Worm (Caenorhabditis elegans) whole organism, late embryonic: ENCODE measurements around the gene cutl-9.

Experiments
- C08G9.2 ChIP-seq: sonication (generic microtip); optimal IDR thresholded peaks from 2 replicates; lab custom pipeline; 2016; ENCODE audit warnings: mild to moderate bottlenecking, missing genetic modification characterization, moderate library complexity, missing compliant biosample characterization
- F13H6.1 ChIP-seq: sonication (generic microtip); optimal IDR thresholded peaks from 2 replicates; lab custom pipeline; 2016; ENCODE audit warnings: missing genetic modification characterization, missing compliant biosample characterization
- K02D7.2 ChIP-seq: sonication (generic microtip); optimal IDR thresholded peaks from 2 replicates; lab custom pipeline; 2017; ENCODE audit warnings: mild to moderate bottlenecking, missing genetic modification characterization, missing compliant biosample characterization
- K09A11.1 ChIP-seq: sonication (generic microtip); optimal IDR thresholded peaks from 2 replicates; lab custom pipeline; 2017; ENCODE audit warnings: antibody characterized with exemption, mild to moderate bottlenecking, missing genetic modification characterization, missing compliant biosample characterization; ENCODE audit not compliant: insufficient read depth
- ama-1 ChIP-seq: fragments of 150-350 bp; optimal IDR thresholded peaks from 2 replicates; lab custom pipeline; 2014
- ceh-14 ChIP-seq: sonication (generic microtip); optimal IDR thresholded peaks from 2 replicates; lab custom pipeline; 2016; ENCODE audit warnings: missing genotype, missing genetic modification characterization, missing compliant biosample characterization
- ceh-2 ChIP-seq: sonication (generic microtip); optimal IDR thresholded peaks from 2 replicates; lab custom pipeline; 2016; ENCODE audit warnings: missing genotype, missing genetic modification characterization, missing compliant biosample characterization
- ceh-22 ChIP-seq: sonication (generic microtip); optimal IDR thresholded peaks from 2 replicates; lab custom pipeline; 2017; ENCODE audit warnings: missing biosample characterization, missing genetic modification characterization
- ceh-24 ChIP-seq: sonication (generic microtip); optimal IDR thresholded peaks from 2 replicates; lab custom pipeline; 2016; ENCODE audit warnings: mild to moderate bottlenecking, missing genetic modification characterization, missing compliant biosample characterization
- ceh-30 ChIP-seq: fragments of 150-350 bp; optimal IDR thresholded peaks from 2 replicates; lab custom pipeline; 2014; ENCODE audit warnings: missing biosample characterization, missing genetic modification characterization
- ceh-45 ChIP-seq: fragments of 200-800 bp; sonication (Bioruptor generic); IDR thresholded peaks from 2 replicates; pipeline ENCODE4 v1.3.6; 2022; ENCODE audit warnings: missing genetic modification reagents, missing genetic modification characterization, missing compliant biosample characterization
- ceh-48 ChIP-seq: sonication (generic microtip); optimal IDR thresholded peaks from 2 replicates; lab custom pipeline; 2016; ENCODE audit warnings: missing genetic modification characterization, inconsistent platforms, missing compliant biosample characterization
- ceh-9 ChIP-seq: sonication (generic microtip); optimal IDR thresholded peaks from 2 replicates; lab custom pipeline; 2016; ENCODE audit warnings: mild to moderate bottlenecking, missing genetic modification characterization, inconsistent platforms, missing compliant biosample characterization
- che-1 ChIP-seq: sonication (generic microtip); optimal IDR thresholded peaks from 2 replicates; lab custom pipeline; 2016; ENCODE audit warnings: mild to moderate bottlenecking, missing genetic modification characterization, missing compliant biosample characterization
- dmd-4 ChIP-seq: sonication (generic microtip); optimal IDR thresholded peaks from 2 replicates; lab custom pipeline; 2016; ENCODE audit warnings: borderline replicate concordance, missing genetic modification characterization, missing compliant biosample characterization
- elt-2 ChIP-seq: sonication (generic microtip); optimal IDR thresholded peaks from 2 replicates; lab custom pipeline; 2016; ENCODE audit warnings: missing genetic modification reagents, missing genetic modification characterization, missing compliant biosample characterization
- ets-4 ChIP-seq: sonication (generic microtip); optimal IDR thresholded peaks from 2 replicates; lab custom pipeline; 2016; ENCODE audit warnings: missing genetic modification characterization, missing compliant biosample characterization
- eyg-1 ChIP-seq: sonication (generic microtip); optimal IDR thresholded peaks from 2 replicates; lab custom pipeline; 2016; ENCODE audit warnings: missing genotype, missing genetic modification characterization, missing compliant biosample characterization
- fax-1 ChIP-seq: sonication (generic microtip); optimal IDR thresholded peaks from 2 replicates; lab custom pipeline; 2016; ENCODE audit warnings: missing genotype, missing genetic modification characterization, missing compliant biosample characterization
- gmeb-2 ChIP-seq: sonication (generic microtip); optimal IDR thresholded peaks from 2 replicates; lab custom pipeline; 2016; ENCODE audit warnings: missing genetic modification characterization, inconsistent platforms, missing compliant biosample characterization
- hlh-15 ChIP-seq: sonication (generic microtip); optimal IDR thresholded peaks from 2 replicates; lab custom pipeline; 2016; ENCODE audit warnings: missing genetic modification characterization, missing compliant biosample characterization
- hlh-30 ChIP-seq: sonication (generic microtip); optimal IDR thresholded peaks from 2 replicates; lab custom pipeline; 2017; ENCODE audit warnings: antibody characterized with exemption, missing genetic modification characterization, missing compliant biosample characterization; ENCODE audit not compliant: insufficient read depth
- lim-6 ChIP-seq: sonication (generic microtip); optimal IDR thresholded peaks from 2 replicates; lab custom pipeline; 2016; ENCODE audit warnings: missing genetic modification characterization, missing compliant biosample characterization
- lin-11 ChIP-seq: fragments of 200-800 bp; sonication (Bioruptor generic); optimal IDR thresholded peaks from 2 replicates; lab custom pipeline; 2018; ENCODE audit warnings: mild to moderate bottlenecking, missing genetic modification characterization, missing compliant biosample characterization
- mec-3 ChIP-seq: sonication (generic microtip); optimal IDR thresholded peaks from 2 replicates; lab custom pipeline; 2016; ENCODE audit warnings: borderline replicate concordance, missing genetic modification characterization, missing compliant biosample characterization
- nfya-1 ChIP-seq: sonication (generic microtip); optimal IDR thresholded peaks from 2 replicates; lab custom pipeline; 2017; ENCODE audit warnings: missing genetic modification characterization, mild to moderate bottlenecking, missing compliant biosample characterization, antibody characterized with exemption, moderate library complexity
- nhr-11 ChIP-seq: fragments of 150-350 bp; optimal IDR thresholded peaks from 2 replicates; lab custom pipeline; 2014; ENCODE audit warnings: missing biosample characterization, missing genetic modification characterization
- pha-2 ChIP-seq: sonication (generic microtip); optimal IDR thresholded peaks from 2 replicates; lab custom pipeline; 2017; ENCODE audit warnings: mild to moderate bottlenecking, missing genetic modification characterization, missing compliant biosample characterization
- pros-1 ChIP-seq: fragments of 150-350 bp; optimal IDR thresholded peaks from 2 replicates; lab custom pipeline; 2014; ENCODE audit warnings: missing biosample characterization, missing genetic modification reagents, missing genetic modification characterization
- ref-2 ChIP-seq: sonication (generic microtip); optimal IDR thresholded peaks from 2 replicates; lab custom pipeline; 2016; ENCODE audit warnings: missing genetic modification characterization, missing compliant biosample characterization
- sdc-2 ChIP-seq: sonication (generic microtip); optimal IDR thresholded peaks from 2 replicates; lab custom pipeline; 2016; ENCODE audit warnings: missing genotype, missing genetic modification characterization, missing compliant biosample characterization
- syd-9 ChIP-seq: sonication (generic microtip); optimal IDR thresholded peaks from 2 replicates; lab custom pipeline; 2016; ENCODE audit warnings: mild to moderate bottlenecking, missing genetic modification characterization, moderate library complexity, missing compliant biosample characterization
- tbx-2 ChIP-seq: sonication (generic microtip); optimal IDR thresholded peaks from 2 replicates; lab custom pipeline; 2016; ENCODE audit warnings: missing genetic modification characterization, missing compliant biosample characterization
- unc-3 ChIP-seq, 2 experiments: fragments of 200-800 bp in 1 of 2; sonication (Bioruptor generic) in 1 of 2; sonication (generic microtip) in 1 of 2; conservative IDR thresholded peaks in 1 of 2; optimal IDR thresholded peaks in 1 of 2; 2 replicates each; pipeline versions ENCODE4 v1.3.6 to Lab custom; 2016 to 2022; ENCODE audit warnings: missing compliant biosample characterization in 2 of 2, missing genetic modification characterization in 2 of 2, missing genetic modification reagents in 1 of 2
- unc-86 ChIP-seq: sonication (generic microtip); optimal IDR thresholded peaks from 2 replicates; lab custom pipeline; 2016; ENCODE audit warnings: missing genetic modification characterization, missing compliant biosample characterization
- zip-5 ChIP-seq: sonication (generic microtip); optimal IDR thresholded peaks from 2 replicates; lab custom pipeline; 2016; ENCODE audit warnings: missing genetic modification characterization, missing compliant biosample characterization

The cutl-9 gene

ce11 chrII:10621965-10622364 is at the start of gene cutl-9:
Gene cutl-9 (plus strand): TSS chrII:10622265.
- TF ChIP-seq syd-9 (tag; lab: Kevin White, UChicago) (no peak), K09A11.1 (no peak), ceh-9 (tag; lab: Kevin White, UChicago) (no peak)

DNA sequence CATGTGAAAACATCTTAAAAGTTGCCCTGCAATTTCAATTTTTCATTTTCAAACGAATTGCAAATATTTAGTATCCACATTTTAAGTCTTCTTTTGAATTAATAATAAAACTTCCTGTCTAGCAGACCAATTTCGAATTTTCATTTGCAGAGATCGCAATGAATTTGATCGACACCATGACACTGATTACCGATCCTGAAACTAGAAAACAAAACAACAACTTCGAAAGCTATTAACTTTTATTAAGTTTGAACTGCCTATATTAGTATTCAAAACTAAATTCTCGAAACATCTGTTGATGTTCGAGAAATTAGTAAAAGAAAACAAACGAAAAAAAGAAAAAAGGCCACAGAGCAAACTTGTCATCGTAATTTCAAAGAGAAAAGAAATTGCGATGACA is 47.9 kb upstream of the cutl-9 start:
- TF ChIP-seq F13H6.1 (tag; lab: Kevin White, UChicago) (no peak), ceh-2 (tag; lab: Kevin White, UChicago) (no peak), ceh-30 (tag; lab: Kevin White, UChicago) (no peak), ceh-14 (tag; lab: Kevin White, UChicago) (no peak), elt-2 (tag; lab: Kevin White, UChicago) (no peak), nhr-11 (tag; lab: Kevin White, UChicago) (no peak), unc-3 (GFP tag; conservative IDR thresholded peaks at IDR 0.05; lab: Robert Waterston, UW) (no peak), unc-3 (tag; optimal IDR thresholded peaks at IDR 0.05; lab: Kevin White, UChicago) (no peak), ceh-22 (tag; lab: Kevin White, UChicago) (no peak), zip-5 (tag; lab: Kevin White, UChicago) (no peak), dmd-4 (tag; lab: Kevin White, UChicago) (no peak), tbx-2 (no peak)

ce11 chrII:10578843-10579430 is 43.1 kb upstream of the cutl-9 start, which contains the start of gene rpb-6:
Gene rpb-6 (plus strand): TSS chrII:10579380.
- TF ChIP-seq fax-1 (tag; lab: Kevin White, UChicago) (no peak), pha-2 (tag; lab: Kevin White, UChicago) (no peak), ets-4 (tag; lab: Kevin White, UChicago) (no peak), ceh-45 (no peak), mec-3 (tag; lab: Kevin White, UChicago) (no peak), ceh-14 (tag; lab: Kevin White, UChicago) (no peak)
- TF ChIP-seq, all 69 proteins: peak for 0

- no peak for TF ChIP-seq C08G9.2
- TF ChIP-seq nfya-1 (tag; lab: Kevin White, UChicago): no peak
- TF ChIP-seq eyg-1 (tag; lab: Kevin White, UChicago): no peak
- TF ChIP-seq pros-1 (tag; lab: Kevin White, UChicago): no peak
- TF ChIP-seq lim-6: no peak
- TF ChIP-seq unc-86 (tag; lab: Kevin White, UChicago): no peak
- TF ChIP-seq mec-3 (tag; lab: Kevin White, UChicago): no peak
- TF ChIP-seq K09A11.1: no peak
- TF ChIP-seq hlh-15 (tag; lab: Kevin White, UChicago): no peak
- TF ChIP-seq K02D7.2: no peak
- TF ChIP-seq pha-2 (tag; lab: Kevin White, UChicago): no peak
- TF ChIP-seq ceh-2 (tag; lab: Kevin White, UChicago): no peak
- no peak for TF ChIP-seq zip-5 (tag; lab: Kevin White, UChicago)
- no peak for TF ChIP-seq gmeb-2 (tag; lab: Kevin White, UChicago)
- no peak for TF ChIP-seq lin-11 (tag; lab: Kevin White, UChicago)
- TF ChIP-seq nhr-11 (tag; lab: Kevin White, UChicago): no peak
- no peak for TF ChIP-seq ceh-24
- no peak for TF ChIP-seq sdc-2
- TF ChIP-seq fax-1 (tag; lab: Kevin White, UChicago): no peak
Measured at ce11 chrII:10579655-10580054, 42.4 kb upstream of the cutl-9 start, which contains the start of gene dohh-1. Gene dohh-1 (plus strand): TSS chrII:10579955.

ce11 chrII:10580833-10581232 is 41.2 kb upstream of the cutl-9 start, which contains the start of gene dap-3:
Gene dap-3 (plus strand): TSS chrII:10581133.
- TF ChIP-seq che-1 (no peak), hlh-30 (tag; lab: Kevin White, UChicago) (no peak), ceh-22 (tag; lab: Kevin White, UChicago) (no peak), ref-2 (tag; lab: Kevin White, UChicago) (no peak), K02D7.2 (no peak), ceh-45 (no peak), dmd-4 (tag; lab: Kevin White, UChicago) (no peak), ceh-24 (no peak), fax-1 (tag; lab: Kevin White, UChicago) (no peak), unc-86 (tag; lab: Kevin White, UChicago) (no peak), eyg-1 (tag; lab: Kevin White, UChicago) (no peak), ceh-48 (no peak), ama-1 (lab: Kevin White, UChicago) (no peak)
- TF ChIP-seq, all 69 proteins: peak for 0
